Worm (Caenorhabditis elegans): ENCODE measurements around the gene F54F7.10.

ce11 chrX:11823704-11824103 is 39.7 kb upstream of the F54F7.10 start, which contains the start of gene tag-241:
- TF ChIP-seq aly-1 (tag; optimal IDR thresholded peaks at IDR 0.05) (no peak), tbx-37 (GFP tag; conservative IDR thresholded peaks at IDR 0.05) (no peak), sea-1 (GFP tag; conservative IDR thresholded peaks at IDR 0.05) (no peak), hmg-4 (GFP tag; optimal IDR thresholded peaks at IDR 0.05) (no peak), ama-1 (optimal IDR thresholded peaks at IDR 0.05) (no peak), flt-1 (GFP tag; IDR thresholded peaks at IDR 0.05) (no peak)

All from whole organism, early embryonic.